Worm (Caenorhabditis elegans): ENCODE data around the gene cdk-11.2.

cdk-11.2 gene

ce11 chrX:10410539-10410938 lies 9.0 kb downstream of the cdk-11.2 start:
- TF ChIP-seq dpl-1 (GFP tag; optimal IDR thresholded peaks at IDR 0.05): no peak
- no peak for TF ChIP-seq mdl-1 (tag; optimal IDR thresholded peaks at IDR 0.05)
- no peak for TF ChIP-seq nhr-77 (tag; optimal IDR thresholded peaks at IDR 0.05)
- TF ChIP-seq pqm-1 (tag; optimal IDR thresholded peaks at IDR 0.05): no peak
- no peak for TF ChIP-seq ceh-32 (tag; optimal IDR thresholded peaks at IDR 0.05; ENCODE audit: poor library complexity)
- no peak for TF ChIP-seq nhr-48 (tag; optimal IDR thresholded peaks at IDR 0.05)
- no peak for TF ChIP-seq saeg-2 (GFP tag; IDR thresholded peaks at IDR 0.05)
- no peak for TF ChIP-seq T26A8.4 (GFP tag; IDR thresholded peaks at IDR 0.05)
- no peak for TF ChIP-seq snpc-1.2 (GFP tag; IDR thresholded peaks at IDR 0.05)
- no peak for TF ChIP-seq F37D6.2 (tag; optimal IDR thresholded peaks at IDR 0.05)
- TF ChIP-seq lim-7 (GFP tag; IDR thresholded peaks at IDR 0.05): no peak
- no peak for TF ChIP-seq unc-62 (GFP tag; optimal IDR thresholded peaks at IDR 0.05 in 1 of 2)
- no peak for TF ChIP-seq unc-62 (tag; optimal IDR thresholded peaks at IDR 0.05)
- TF ChIP-seq gei-8 (GFP tag; optimal IDR thresholded peaks at IDR 0.05): no peak
- no peak for TF ChIP-seq daf-8 (GFP tag; IDR thresholded peaks at IDR 0.05)
- no peak for TF ChIP-seq aha-1 (tag)
- TF ChIP-seq D1046.2 (GFP tag; IDR thresholded peaks at IDR 0.05): no peak
- TF ChIP-seq ceh-62 (tag; optimal IDR thresholded peaks at IDR 0.05): no peak

- no peak for TF ChIP-seq dve-1 (tag; optimal IDR thresholded peaks at IDR 0.05; ENCODE audit: insufficient read depth)
- TF ChIP-seq ceh-62 (tag; optimal IDR thresholded peaks at IDR 0.05): no peak
- no peak for TF ChIP-seq hif-1 (tag; optimal IDR thresholded peaks at IDR 0.05)
Observed at ce11 chrX:10406850-10407249, 12.7 kb downstream of the cdk-11.2 start, which contains the start of gene ZC504.1. Gene ZC504.1 (plus strand): TSS chrX:10407150.

ce11 chrX:10406203-10406602 lies 13.4 kb downstream of the cdk-11.2 start, which contains the start of gene gur-3:
Gene gur-3 (minus strand): TSS chrX:10406303.
- TF ChIP-seq lin-1 (GFP tag; IDR thresholded peaks at IDR 0.05) (no peak), madf-5 (GFP tag; IDR thresholded peaks at IDR 0.05) (no peak), dmd-9 (GFP tag; IDR thresholded peaks at IDR 0.05) (no peak), zfp-2 (tag; optimal IDR thresholded peaks at IDR 0.05) (no peak), daf-8 (GFP tag; IDR thresholded peaks at IDR 0.05) (no peak), fos-1 (tag; optimal IDR thresholded peaks at IDR 0.05) (no peak), ctbp-1 (GFP tag; IDR thresholded peaks at IDR 0.05) (no peak), sdz-12 (GFP tag; optimal IDR thresholded peaks at IDR 0.05) (no peak), mes-2 (tag; optimal IDR thresholded peaks at IDR 0.05; ENCODE audit: poor library complexity, severe bottlenecking) (no peak), R02D3.7 (tag; optimal IDR thresholded peaks at IDR 0.05) (no peak), dmd-6 (GFP tag; IDR thresholded peaks at IDR 0.05) (no peak), tag-97 (GFP tag; IDR thresholded peaks at IDR 0.05) (no peak), ZK546.5 (tag; optimal IDR thresholded peaks at IDR 0.05) (no peak), lsy-2 (tag; optimal IDR thresholded peaks at IDR 0.05) (no peak), daf-16 (GFP tag; optimal IDR thresholded peaks at IDR 0.05) (no peak), daf-16 (tag; optimal IDR thresholded peaks at IDR 0.05) (no peak), hlh-11 (tag; optimal IDR thresholded peaks at IDR 0.05) (no peak), nhr-11 (tag; optimal IDR thresholded peaks at IDR 0.05) (no peak), pqm-1 (tag; optimal IDR thresholded peaks at IDR 0.05) (no peak), zag-1 (tag; optimal IDR thresholded peaks at IDR 0.05) (no peak)

- TF ChIP-seq unc-62 (GFP tag; optimal IDR thresholded peaks at IDR 0.05 in 1 of 2) (peak in 1 of 2 experiments; percentile 98), unc-62 (tag; optimal IDR thresholded peaks at IDR 0.05) (no peak), fkh-10 (GFP tag; optimal IDR thresholded peaks at IDR 0.05) (no peak)
Observed at ce11 chrX:10404051-10404450, 15.5 kb downstream of the cdk-11.2 start.

All from whole organism, L4 larva.